Fruit fly (Drosophila melanogaster) whole organism, embryonic: ENCODE data around the gene CG6511.
A peak's percentile ranks its signal among the peaks of the same experiment; 100 is the strongest.

Experiments
- BEAF-32 ChIP-seq: fragments of 200-800 bp; sonication (Bioruptor generic); optimal IDR thresholded peaks from 3 replicates; lab custom pipeline; 2017; ENCODE audit warnings: missing biosample characterization, missing genetic modification characterization, mild to moderate bottlenecking, moderate library complexity, missing genetic modification reagents
- CG1024 ChIP-seq: fragments of 200-800 bp; sonication (Bioruptor generic); IDR thresholded peaks from 2 replicates; pipeline ENCODE4 v1.3.6; 2022; ENCODE audit warnings: missing biosample characterization, missing genetic modification characterization
- CG10654 ChIP-seq: fragments of 200-800 bp; sonication (Bioruptor generic); optimal IDR thresholded peaks from 2 replicates; lab custom pipeline; 2016; ENCODE audit warnings: missing biosample characterization, missing genetic modification characterization
- CG1233 ChIP-seq: fragments of 200-800 bp; sonication (Bioruptor generic); optimal IDR thresholded peaks from 4 replicates; lab custom pipeline; 2018; ENCODE audit warnings: missing biosample characterization, mild to moderate bottlenecking, missing genetic modification characterization
- CG13287 ChIP-seq: fragments of 200-800 bp; sonication (Bioruptor generic); IDR thresholded peaks from 2 replicates; pipeline ENCODE4 v1.3.6; 2022; ENCODE audit warnings: missing biosample characterization, missing genetic modification characterization; ENCODE audit not compliant: partially characterized antibody
- CG13424 ChIP-seq: fragments of 200-800 bp; sonication (Bioruptor generic); optimal IDR thresholded peaks from 2 replicates; lab custom pipeline; 2019; ENCODE audit warnings: missing biosample characterization, mild to moderate bottlenecking, missing genetic modification characterization, moderate library complexity
- CG13624 ChIP-seq: fragments of 200-800 bp; sonication (Bioruptor generic); optimal IDR thresholded peaks from 2 replicates; lab custom pipeline; 2016; ENCODE audit warnings: missing biosample characterization, missing genetic modification characterization
- CG14860 ChIP-seq: fragments of 200-800 bp; sonication (Bioruptor generic); IDR thresholded peaks from 3 replicates; pipeline ENCODE4 v1.3.6; 2022; ENCODE audit warnings: missing biosample characterization, missing genetic modification characterization; ENCODE audit not compliant: partially characterized antibody
- CG15011 ChIP-seq: fragments of 200-800 bp; sonication (Bioruptor generic); optimal IDR thresholded peaks from 3 replicates; lab custom pipeline; 2018; ENCODE audit warnings: missing biosample characterization, mild to moderate bottlenecking, missing genetic modification characterization
- CG15696 ChIP-seq: fragments of 200-800 bp; sonication (Bioruptor generic); optimal IDR thresholded peaks from 2 replicates; lab custom pipeline; 2019; ENCODE audit warnings: missing biosample characterization, mild to moderate bottlenecking, missing genetic modification characterization, moderate library complexity
- CG17186 ChIP-seq: fragments of 200-800 bp; sonication (Bioruptor generic); optimal IDR thresholded peaks from 3 replicates; lab custom pipeline; 2017; ENCODE audit warnings: missing biosample characterization, missing genetic modification reagents, missing genetic modification characterization
- CG17612 ChIP-seq: fragments of 200-800 bp; sonication (Bioruptor generic); IDR thresholded peaks from 2 replicates; pipeline ENCODE4 v1.3.6; 2022; ENCODE audit warnings: missing biosample characterization, missing genetic modification characterization
- CG17912 ChIP-seq: fragments of 200-800 bp; sonication (Bioruptor generic); optimal IDR thresholded peaks from 2 replicates; lab custom pipeline; 2018; ENCODE audit warnings: missing biosample characterization, mild to moderate bottlenecking, missing genetic modification characterization
- CG18262 ChIP-seq: fragments of 200-800 bp; optimal IDR thresholded peaks from 3 replicates; lab custom pipeline; 2019; ENCODE audit warnings: missing biosample characterization, mild to moderate bottlenecking, missing genetic modification characterization, moderate library complexity
- CG2116 ChIP-seq: fragments of 200-800 bp; sonication (Bioruptor generic); optimal IDR thresholded peaks from 3 replicates; lab custom pipeline; 2018; ENCODE audit warnings: missing biosample characterization, mild to moderate bottlenecking, missing genetic modification characterization
- CG2889 ChIP-seq: fragments of 200-800 bp; sonication (Bioruptor generic); IDR thresholded peaks from 3 replicates; pipeline ENCODE4 v1.3.6; 2022; ENCODE audit warnings: missing biosample characterization, missing genetic modification characterization
- CG30020 ChIP-seq: fragments of 200-800 bp; optimal IDR thresholded peaks from 2 replicates; lab custom pipeline; 2019; ENCODE audit warnings: missing biosample characterization, mild to moderate bottlenecking, missing genetic modification characterization, moderate library complexity
- CG3163 ChIP-seq: fragments of 200-800 bp; sonication (Bioruptor generic); optimal IDR thresholded peaks from 3 replicates; lab custom pipeline; 2016; ENCODE audit warnings: missing biosample characterization, missing genetic modification characterization
- CG32532 ChIP-seq: fragments of 200-800 bp; sonication (Bioruptor generic); IDR thresholded peaks from 2 replicates; pipeline ENCODE4 v1.3.6; 2022; ENCODE audit warnings: missing biosample characterization, missing genetic modification characterization
- CG3281 ChIP-seq: fragments of 200-800 bp; sonication (Bioruptor generic); optimal IDR thresholded peaks from 3 replicates; lab custom pipeline; 2017; ENCODE audit warnings: missing biosample characterization, mild to moderate bottlenecking, missing genetic modification characterization
- CG33213 ChIP-seq: fragments of 200-800 bp; sonication (Bioruptor generic); optimal IDR thresholded peaks from 3 replicates; lab custom pipeline; 2016; ENCODE audit warnings: missing biosample characterization, missing genetic modification characterization
- CG42726 ChIP-seq: fragments of 200-800 bp; sonication (Bioruptor generic); IDR thresholded peaks from 2 replicates; pipeline ENCODE4 v1.3.6; 2022; ENCODE audit warnings: missing biosample characterization, missing genetic modification characterization; ENCODE audit not compliant: partially characterized antibody
- CG4424 ChIP-seq: fragments of 200-800 bp; sonication (Bioruptor generic); optimal IDR thresholded peaks from 3 replicates; lab custom pipeline; 2016; ENCODE audit warnings: missing biosample characterization, missing genetic modification characterization
- CG5245 ChIP-seq: fragments of 200-800 bp; sonication (Bioruptor generic); optimal IDR thresholded peaks from 3 replicates; lab custom pipeline; 2016; ENCODE audit warnings: missing biosample characterization, missing genetic modification characterization
- CG6765 ChIP-seq: fragments of 200-800 bp; sonication (Bioruptor generic); optimal IDR thresholded peaks from 3 replicates; lab custom pipeline; 2017; ENCODE audit warnings: missing biosample characterization, mild to moderate bottlenecking, missing genetic modification characterization
- CG7839 ChIP-seq: fragments of 200-800 bp; sonication (Bioruptor generic); optimal IDR thresholded peaks from 3 replicates; lab custom pipeline; 2018; ENCODE audit warnings: missing biosample characterization, mild to moderate bottlenecking, missing genetic modification characterization, moderate library complexity
- Ets65A ChIP-seq: fragments of 200-800 bp; sonication (Bioruptor generic); peaks from one replicate; lab custom pipeline; 2016; ENCODE audit warnings: missing biosample characterization, missing genetic modification characterization
- Ets97D ChIP-seq: fragments of 200-800 bp; sonication (Bioruptor generic); optimal IDR thresholded peaks from 3 replicates; lab custom pipeline; 2016; ENCODE audit warnings: missing biosample characterization, missing genetic modification characterization
- Fer1 ChIP-seq: fragments of 200-800 bp; sonication (Bioruptor generic); optimal IDR thresholded peaks from 2 replicates; lab custom pipeline; 2017; ENCODE audit warnings: missing biosample characterization, mild to moderate bottlenecking, missing genetic modification characterization
- Gsc ChIP-seq: fragments of 200-800 bp; sonication (Bioruptor generic); IDR thresholded peaks from 2 replicates; pipeline ENCODE4 v1.3.6; 2022; ENCODE audit warnings: missing biosample characterization, missing genetic modification characterization
- H15 ChIP-seq: fragments of 200-800 bp; sonication (Bioruptor generic); IDR thresholded peaks from 3 replicates; pipeline ENCODE4 v1.3.6; 2022; ENCODE audit warnings: missing biosample characterization, missing genetic modification characterization
- NK7.1 ChIP-seq: fragments of 200-800 bp; sonication (Bioruptor generic); optimal IDR thresholded peaks from 3 replicates; lab custom pipeline; 2016; ENCODE audit warnings: missing biosample characterization, missing genetic modification characterization
- Taf1 ChIP-seq: fragments of 200-800 bp; sonication (Bioruptor generic); IDR thresholded peaks from 2 replicates; pipeline ENCODE4 v1.3.6; 2022; ENCODE audit warnings: missing biosample characterization, missing genetic modification characterization
- ab ChIP-seq: fragments of 200-800 bp; sonication (Bioruptor generic); optimal IDR thresholded peaks from 2 replicates; lab custom pipeline; 2016; ENCODE audit warnings: missing biosample characterization, missing genetic modification characterization
- al ChIP-seq: fragments of 200-800 bp; sonication (Bioruptor generic); IDR thresholded peaks from 2 replicates; pipeline ENCODE4 v1.3.6; 2022; ENCODE audit warnings: missing biosample characterization, missing genetic modification characterization
- az2 ChIP-seq: fragments of 200-800 bp; sonication (Bioruptor generic); optimal IDR thresholded peaks from 3 replicates; lab custom pipeline; 2016; ENCODE audit warnings: missing biosample characterization, missing genetic modification characterization
- dm ChIP-seq: fragments of 200-800 bp; sonication (Bioruptor generic); optimal IDR thresholded peaks from 3 replicates; lab custom pipeline; 2016; ENCODE audit warnings: missing biosample characterization, missing genetic modification characterization
- eve ChIP-seq, 2 experiments: fragments of >200 bp; optimal IDR thresholded peaks; 2 replicates each; lab custom pipeline; 2017; ENCODE audit warnings: missing biosample characterization in 2 of 2, missing genetic modification characterization in 2 of 2
- fu2 ChIP-seq: fragments of 200-800 bp; sonication (Bioruptor generic); optimal IDR thresholded peaks from 2 replicates; lab custom pipeline; 2016; ENCODE audit warnings: missing biosample characterization, missing genetic modification characterization
- gcm ChIP-seq: fragments of 200-800 bp; sonication (Bioruptor generic); optimal IDR thresholded peaks from 2 replicates; lab custom pipeline; 2019; ENCODE audit warnings: missing biosample characterization, mild to moderate bottlenecking, missing genetic modification characterization, moderate library complexity
- hbn ChIP-seq: fragments of 200-800 bp; sonication (Bioruptor generic); IDR thresholded peaks from 2 replicates; pipeline ENCODE4 v1.3.6; 2022; ENCODE audit warnings: missing biosample characterization, missing genetic modification characterization; ENCODE audit not compliant: partially characterized antibody
- hth ChIP-seq: fragments of >200 bp; optimal IDR thresholded peaks from 2 replicates; lab custom pipeline; 2017; ENCODE audit warnings: inconsistent platforms
- nau ChIP-seq: fragments of 200-800 bp; sonication (Bioruptor generic); optimal IDR thresholded peaks from 3 replicates; lab custom pipeline; 2017; ENCODE audit warnings: missing biosample characterization, mild to moderate bottlenecking, missing genetic modification characterization, missing genetic modification reagents
- rib ChIP-seq: fragments of 200-800 bp; sonication (Bioruptor generic); IDR thresholded peaks from 2 replicates; pipeline ENCODE4 v1.3.6; 2022; ENCODE audit warnings: missing biosample characterization, missing genetic modification characterization
- scrt ChIP-seq: fragments of 200-800 bp; sonication (Bioruptor generic); optimal IDR thresholded peaks from 2 replicates; lab custom pipeline; 2018; ENCODE audit warnings: missing biosample characterization, mild to moderate bottlenecking, missing genetic modification characterization, moderate library complexity
- seq ChIP-seq: fragments of 200-800 bp; sonication (Bioruptor generic); IDR thresholded peaks from 2 replicates; pipeline ENCODE4 v1.3.6; 2022; ENCODE audit warnings: missing biosample characterization, missing genetic modification characterization
- sqz ChIP-seq: fragments of 200-800 bp; sonication (Bioruptor generic); optimal IDR thresholded peaks from 3 replicates; lab custom pipeline; 2018; ENCODE audit warnings: missing biosample characterization, mild to moderate bottlenecking, missing genetic modification characterization
- stwl ChIP-seq: fragments of 200-800 bp; sonication (Bioruptor generic); optimal IDR thresholded peaks from 3 replicates; lab custom pipeline; 2018; ENCODE audit warnings: missing biosample characterization, mild to moderate bottlenecking, missing genetic modification characterization, moderate library complexity
- unpg ChIP-seq: fragments of 200-800 bp; sonication (Bioruptor generic); optimal IDR thresholded peaks from 3 replicates; lab custom pipeline; 2018; ENCODE audit warnings: missing biosample characterization, mild to moderate bottlenecking, missing genetic modification characterization, moderate library complexity
- usp ChIP-seq: fragments of >200 bp; optimal IDR thresholded peaks from 2 replicates; lab custom pipeline; 2017; ENCODE audit warnings: missing biosample characterization, missing genetic modification characterization
- zfh1 ChIP-seq: fragments of 200-800 bp; sonication (Bioruptor generic); IDR thresholded peaks from 3 replicates; pipeline ENCODE4 v1.3.6; 2022; ENCODE audit warnings: missing biosample characterization, missing genetic modification characterization
- zfh2 ChIP-seq: fragments of 200-800 bp; sonication (Bioruptor generic); optimal IDR thresholded peaks from 2 replicates; lab custom pipeline; 2016; ENCODE audit warnings: missing biosample characterization, missing genetic modification characterization

CG6511 gene

DNA sequence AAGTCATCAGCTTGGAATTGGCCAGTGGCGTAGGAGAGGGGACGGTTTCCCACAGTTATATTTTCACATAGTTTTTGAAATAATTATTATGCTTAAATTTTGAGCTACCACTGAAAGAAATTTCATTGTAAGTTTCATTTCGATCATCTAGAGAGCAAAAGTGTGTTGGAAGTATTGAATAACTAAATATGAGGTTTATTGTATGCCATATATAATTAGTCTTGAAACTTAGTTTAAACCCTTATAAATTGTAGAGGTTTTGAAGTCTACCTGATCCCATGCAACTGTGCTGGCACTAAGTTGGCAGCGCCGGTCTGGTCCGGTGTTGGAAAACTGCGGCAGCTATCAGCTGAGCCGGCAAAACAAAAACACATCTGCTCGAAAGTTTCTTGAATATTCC, at the start of gene CG6511, which contains the start of gene CG32022 (continued):
- peak; percentile 95 for TF ChIP-seq H15 (GFP tag; lab: Robert Waterston, UW)
- no peak for TF ChIP-seq usp (GFP tag; lab: Kevin White, UChicago)
- peak; percentile 95 for TF ChIP-seq CG2116 (GFP tag; lab: Kevin White, UChicago)
- TF ChIP-seq hbn (GFP tag; lab: Robert Waterston, UW): no peak
- TF ChIP-seq Gsc (GFP tag; lab: Robert Waterston, UW): peak; percentile 88
- peak; percentile 49 for TF ChIP-seq CG13287
- no peak for TF ChIP-seq sqz
- peak; percentile 92 for TF ChIP-seq CG2889
- peak; percentile 97 for TF ChIP-seq Fer1
- TF ChIP-seq fu2 (GFP tag; lab: Kevin White, UChicago): peak; percentile 98
- peak; percentile 88 for TF ChIP-seq scrt (GFP tag; lab: Kevin White, UChicago)
- TF ChIP-seq rib (GFP tag; lab: Robert Waterston, UW): peak; percentile 92
- peak; percentile 75 for TF ChIP-seq stwl (tag; lab: Kevin White, UChicago)
- TF ChIP-seq CG42726 (GFP tag; lab: Robert Waterston, UW): no peak
- TF ChIP-seq Ets97D (GFP tag; lab: Kevin White, UChicago): peak; percentile 90
- peak; percentile 84 for TF ChIP-seq CG17612 (GFP tag; lab: Robert Waterston, UW)
- peak; percentile 95 for TF ChIP-seq CG33213 (GFP tag; lab: Kevin White, UChicago)
- peak; percentile 98 for TF ChIP-seq CG15696
- peak; percentile 86 for TF ChIP-seq CG30020 (tag; lab: Kevin White, UChicago)
- TF ChIP-seq BEAF-32 (GFP tag; lab: Kevin White, UChicago): peak; percentile 49
- peak; percentile 87 for TF ChIP-seq CG3163 (GFP tag; lab: Kevin White, UChicago)
- peak; percentile 95 for TF ChIP-seq gcm (GFP tag; lab: Kevin White, UChicago)
- TF ChIP-seq CG17186 (GFP tag; lab: Kevin White, UChicago): peak; percentile 70
- peak; percentile 96 for TF ChIP-seq CG1233 (GFP tag; lab: Kevin White, UChicago)
- TF ChIP-seq zfh1 (GFP tag; lab: Robert Waterston, UW): peak; percentile 94
- no peak for TF ChIP-seq nau (GFP tag; lab: Kevin White, UChicago)
- peak; percentile 97 for TF ChIP-seq CG10654
- peak; percentile 97 for TF ChIP-seq CG4424 (GFP tag; lab: Kevin White, UChicago)
- peak; percentile 98 for TF ChIP-seq CG13624 (GFP tag; lab: Kevin White, UChicago)
- peak; percentile 97 for TF ChIP-seq unpg (GFP tag; lab: Kevin White, UChicago)
- peak; percentile 95 for TF ChIP-seq NK7.1
- TF ChIP-seq CG15011 (GFP tag; lab: Kevin White, UChicago): peak; percentile 93
- TF ChIP-seq seq (GFP tag; lab: Robert Waterston, UW): peak; percentile 96
- TF ChIP-seq CG6765 (GFP tag; lab: Kevin White, UChicago): peak; percentile 93
- TF ChIP-seq az2 (GFP tag; lab: Kevin White, UChicago): peak; percentile 96
- TF ChIP-seq eve (GFP tag; optimal IDR thresholded peaks at IDR 0.05; lab: Kevin White, UChicago): peak in 1 of 2 experiments; percentile 44
- peak; percentile 95 for TF ChIP-seq Taf1
- TF ChIP-seq CG1024 (GFP tag; lab: Robert Waterston, UW): peak; percentile 75
- TF ChIP-seq CG18262 (tag; lab: Kevin White, UChicago): peak; percentile 96
- TF ChIP-seq CG3281 (GFP tag; lab: Kevin White, UChicago): peak; percentile 97
- TF ChIP-seq CG14860 (GFP tag; lab: Robert Waterston, UW): no peak
- peak; percentile 91 for TF ChIP-seq CG5245 (GFP tag; lab: Kevin White, UChicago)
- peak; percentile 91 for TF ChIP-seq dm (GFP tag; lab: Kevin White, UChicago)
- TF ChIP-seq Ets65A (GFP tag; lab: Kevin White, UChicago): peak; percentile 100
- TF ChIP-seq CG7839 (tag; lab: Kevin White, UChicago): peak; percentile 98
- peak; percentile 96 for TF ChIP-seq al (GFP tag; lab: Robert Waterston, UW)
- TF ChIP-seq zfh2 (GFP tag; lab: Kevin White, UChicago): peak; percentile 99
- peak; percentile 86 for TF ChIP-seq CG17912 (GFP tag; lab: Kevin White, UChicago)
- TF ChIP-seq hth: no peak
- peak; percentile 98 for TF ChIP-seq CG13424
- TF ChIP-seq CG32532 (GFP tag; lab: Robert Waterston, UW): peak; percentile 97
- peak; percentile 93 for TF ChIP-seq ab
